Worm (Caenorhabditis elegans) whole organism, young adult: ENCODE results near the gene ttr-19.
A peak's percentile ranks its signal among the peaks of the same experiment; 100 is the strongest.

Experiments used
- B0019.2 ChIP-seq: fragments of 200-800 bp; sonication (Bioruptor generic); conservative IDR thresholded peaks from 2 replicates; pipeline ENCODE4 v1.3.6; 2022; ENCODE audit warnings: missing genetic modification reagents, missing genetic modification characterization, missing compliant biosample characterization
- C06A6.2 ChIP-seq: fragments of 200-800 bp; sonication (Bioruptor generic); conservative IDR thresholded peaks from 2 replicates; pipeline ENCODE4 v1.3.6; 2022; ENCODE audit warnings: missing genetic modification characterization, missing compliant biosample characterization
- F49E8.2 ChIP-seq: sonication (generic microtip); optimal IDR thresholded peaks from 3 replicates; lab custom pipeline; 2017; ENCODE audit warnings: missing genetic modification characterization, mild to moderate bottlenecking, missing compliant biosample characterization, antibody characterized with exemption, moderate library complexity; ENCODE audit not compliant: insufficient read depth
- F52B5.7 ChIP-seq: sonication (generic microtip); optimal IDR thresholded peaks from 2 replicates; lab custom pipeline; 2016; ENCODE audit warnings: mild to moderate bottlenecking, missing genetic modification characterization, missing compliant biosample characterization
- F55B11.4 ChIP-seq: sonication (generic microtip); optimal IDR thresholded peaks from 2 replicates; lab custom pipeline; 2016; ENCODE audit warnings: missing compliant biosample characterization, missing genetic modification characterization, borderline replicate concordance; ENCODE audit not compliant: insufficient read depth
- F57A8.1 ChIP-seq: fragments of 200-800 bp; sonication (Bioruptor generic); optimal IDR thresholded peaks from 2 replicates; lab custom pipeline; 2018; ENCODE audit warnings: mild to moderate bottlenecking, missing genetic modification characterization, moderate library complexity, missing compliant biosample characterization
- Y67H2A.10 ChIP-seq: fragments of 200-800 bp; sonication (Bioruptor generic); conservative IDR thresholded peaks from 2 replicates; pipeline ENCODE4 v1.3.6; 2022; ENCODE audit warnings: missing genetic modification reagents, missing genetic modification characterization, missing compliant biosample characterization
- ama-1 ChIP-seq, 3 experiments: fragments of 150-350 bp in 1 of 3; sonication (generic microtip) in 2 of 3; optimal IDR thresholded peaks; 2 replicates each; lab custom pipeline; 2014 to 2018; ENCODE audit warnings: missing biosample characterization in 2 of 3, missing genetic modification characterization in 2 of 3, missing genetic modification reagents in 2 of 3
- aptf-3 ChIP-seq: fragments of 200-800 bp; sonication (Bioruptor generic); IDR thresholded peaks from 2 replicates; pipeline ENCODE4 v1.3.6; 2022; ENCODE audit warnings: missing genetic modification characterization, missing compliant biosample characterization
- athp-1 ChIP-seq: sonication (generic microtip); optimal IDR thresholded peaks from 2 replicates; lab custom pipeline; 2017; ENCODE audit warnings: mild to moderate bottlenecking, missing genetic modification characterization, missing compliant biosample characterization
- bed-2 ChIP-seq: fragments of 200-800 bp; sonication (Bioruptor generic); IDR thresholded peaks from 2 replicates; pipeline ENCODE4 v1.3.6; 2022; ENCODE audit warnings: missing genetic modification reagents, missing genetic modification characterization, missing compliant biosample characterization
- ccch-3 ChIP-seq: fragments of 200-800 bp; sonication (Bioruptor generic); optimal IDR thresholded peaks from 2 replicates; lab custom pipeline; 2018; ENCODE audit warnings: mild to moderate bottlenecking, missing genetic modification characterization, missing compliant biosample characterization
- cebp-1 ChIP-seq, 2 experiments: fragments of 200-800 bp in 1 of 2; sonication (Bioruptor generic) in 1 of 2; sonication (generic microtip) in 1 of 2; IDR thresholded peaks in 1 of 2; optimal IDR thresholded peaks in 1 of 2; 2 replicates each; pipeline versions ENCODE4 v1.3.6 to Lab custom; 2017 to 2022; ENCODE audit warnings: missing compliant biosample characterization in 2 of 2, missing genetic modification characterization in 2 of 2, mild to moderate bottlenecking in 1 of 2, missing genetic modification reagents in 1 of 2, moderate library complexity in 1 of 2
- ceh-58 ChIP-seq: fragments of 200-800 bp; sonication (Bioruptor generic); IDR thresholded peaks from 2 replicates; pipeline ENCODE4 v1.3.6; 2022; ENCODE audit warnings: missing genetic modification characterization, missing compliant biosample characterization
- chd-7 ChIP-seq: sonication (generic microtip); optimal IDR thresholded peaks from 2 replicates; lab custom pipeline; 2016; ENCODE audit warnings: mild to moderate bottlenecking, missing genetic modification characterization, moderate library complexity, missing compliant biosample characterization
- egl-18 ChIP-seq: fragments of 200-800 bp; sonication (Bioruptor generic); IDR thresholded peaks from 2 replicates; pipeline ENCODE4 v1.3.6; 2022; ENCODE audit warnings: missing genetic modification reagents, missing genetic modification characterization, missing compliant biosample characterization
- him-1 ChIP-seq: sonication (generic microtip); optimal IDR thresholded peaks from 2 replicates; lab custom pipeline; 2016; ENCODE audit warnings: missing genotype, missing genetic modification reagents, missing genetic modification characterization, missing compliant biosample characterization
- hlh-12 ChIP-seq: sonication (generic microtip); optimal IDR thresholded peaks from 2 replicates; lab custom pipeline; 2016; ENCODE audit warnings: missing genetic modification characterization, missing compliant biosample characterization
- lin-26 ChIP-seq: fragments of 200-800 bp; sonication (Bioruptor generic); IDR thresholded peaks from 2 replicates; pipeline ENCODE4 v1.3.6; 2022; ENCODE audit warnings: missing genetic modification reagents, missing genetic modification characterization, missing compliant biosample characterization
- lin-40 ChIP-seq: sonication (generic microtip); optimal IDR thresholded peaks from 2 replicates; lab custom pipeline; 2016; ENCODE audit warnings: missing genetic modification characterization, mild to moderate bottlenecking, missing compliant biosample characterization, missing genotype, missing genetic modification reagents
- madf-10 ChIP-seq: sonication (generic microtip); optimal IDR thresholded peaks from 2 replicates; lab custom pipeline; 2016; ENCODE audit warnings: mild to moderate bottlenecking, missing genetic modification characterization, missing compliant biosample characterization
- madf-6 ChIP-seq: fragments of 200-800 bp; sonication (Bioruptor generic); IDR thresholded peaks from 2 replicates; pipeline ENCODE4 v1.3.6; 2022; ENCODE audit warnings: missing genetic modification reagents, missing genetic modification characterization, missing compliant biosample characterization
- mxl-1 ChIP-seq: sonication (generic microtip); optimal IDR thresholded peaks from 2 replicates; lab custom pipeline; 2016; ENCODE audit warnings: missing genetic modification characterization, missing compliant biosample characterization
- nhr-179 ChIP-seq: sonication (generic microtip); optimal IDR thresholded peaks from 2 replicates; lab custom pipeline; 2016; ENCODE audit warnings: mild to moderate bottlenecking, missing genetic modification characterization, missing compliant biosample characterization
- nhr-80 ChIP-seq: sonication (generic microtip); optimal IDR thresholded peaks from 2 replicates; lab custom pipeline; 2016; ENCODE audit warnings: missing genetic modification characterization, missing compliant biosample characterization
- rcor-1 ChIP-seq: fragments of 200-800 bp; sonication (Bioruptor generic); IDR thresholded peaks from 2 replicates; pipeline ENCODE4 v1.3.6; 2022; ENCODE audit warnings: missing genetic modification reagents, missing genetic modification characterization, missing compliant biosample characterization
- rec-8 ChIP-seq, 2 experiments: sonication (generic microtip); optimal IDR thresholded peaks; 2 replicates each; lab custom pipeline; 2016; ENCODE audit warnings: mild to moderate bottlenecking in 2 of 2, missing genetic modification characterization in 2 of 2, missing genetic modification reagents in 2 of 2, missing genotype in 2 of 2, missing biosample characterization in 1 of 2, missing compliant biosample characterization in 1 of 2, moderate library complexity in 1 of 2
- sea-2 ChIP-seq: fragments of 200-800 bp; sonication (Bioruptor generic); IDR thresholded peaks from 2 replicates; pipeline ENCODE4 v1.3.6; 2022; ENCODE audit warnings: missing genetic modification characterization, missing compliant biosample characterization
- snpc-1.3 ChIP-seq: sonication (generic microtip); optimal IDR thresholded peaks from 2 replicates; lab custom pipeline; 2017; ENCODE audit warnings: missing genetic modification characterization, mild to moderate bottlenecking, missing compliant biosample characterization, antibody characterized with exemption, moderate library complexity, missing genotype, missing genetic modification reagents; ENCODE audit not compliant: insufficient read depth
- snpc-4 ChIP-seq, 5 experiments: fragments of 150-350 bp in 1 of 5; sonication (generic microtip) in 4 of 5; optimal IDR thresholded peaks; 2 replicates each; lab custom pipeline; 2014 to 2018; ENCODE audit warnings: missing genetic modification characterization in 5 of 5, missing biosample characterization in 3 of 5, antibody characterized with exemption in 2 of 5, mild to moderate bottlenecking in 2 of 5, missing compliant biosample characterization in 2 of 5, missing genotype in 2 of 5, moderate library complexity in 2 of 5, missing genetic modification reagents in 1 of 5
- tbp1 ChIP-seq: fragments of 200-800 bp; sonication (Bioruptor generic); optimal IDR thresholded peaks from 2 replicates; lab custom pipeline; 2018; ENCODE audit warnings: mild to moderate bottlenecking, missing genetic modification characterization, missing compliant biosample characterization
- unc-62 ChIP-seq: fragments of 150-350 bp; optimal IDR thresholded peaks from 2 replicates; lab custom pipeline; 2014; ENCODE audit warnings: missing biosample characterization, missing genetic modification reagents, missing genetic modification characterization
- xnd-1 ChIP-seq: sonication (generic microtip); optimal IDR thresholded peaks from 2 replicates; lab custom pipeline; 2016; ENCODE audit warnings: missing genotype, missing genetic modification reagents, missing genetic modification characterization, missing compliant biosample characterization
- ztf-18 ChIP-seq: sonication (generic microtip); optimal IDR thresholded peaks from 2 replicates; lab custom pipeline; 2016; ENCODE audit warnings: missing genotype, mild to moderate bottlenecking, missing genetic modification characterization, missing compliant biosample characterization
- ztf-25 ChIP-seq: fragments of 200-800 bp; sonication (Bioruptor generic); IDR thresholded peaks from 2 replicates; pipeline ENCODE4 v1.3.6; 2022; ENCODE audit warnings: missing genetic modification reagents, missing genetic modification characterization, missing compliant biosample characterization

ttr-19 gene

DNA sequence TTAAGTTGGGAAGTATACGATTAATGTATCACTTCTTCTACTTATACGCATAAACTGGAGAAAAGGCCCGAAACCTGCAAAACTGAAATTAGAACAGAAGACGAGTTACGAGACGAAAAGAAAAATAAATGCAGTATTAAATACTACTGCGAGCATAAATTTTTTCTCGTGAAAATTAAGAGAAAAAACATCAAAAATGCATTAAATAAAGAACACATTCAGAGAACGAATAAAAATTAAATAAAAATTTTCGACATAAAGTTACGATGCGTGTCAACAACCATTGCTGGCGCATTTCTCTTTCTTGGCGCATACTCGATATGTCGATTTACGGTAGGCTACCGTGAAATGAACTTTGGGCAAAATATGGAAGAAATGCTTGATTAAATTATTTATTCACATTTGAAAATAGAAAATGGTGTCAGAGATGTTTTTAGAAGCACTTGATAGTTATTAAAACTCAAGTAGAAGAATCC lies 22.3 kb downstream of the ttr-19 start, which contains the start of the genes ZK856.19 and ZK856.11 (continued):
- TF ChIP-seq snpc-4 (GFP tag; optimal IDR thresholded peaks at IDR 0.05; lab: Kevin White, UChicago) (no peak), snpc-4 (tag; optimal IDR thresholded peaks at IDR 0.05; lab: Kevin White, UChicago) (peak in 2 of 4 experiments; percentile 35 to 49), bed-2 (GFP tag; lab: Robert Waterston, UW) (no peak), ccch-3 (no peak), unc-62 (GFP tag; lab: Kevin White, UChicago) (no peak)

DNA sequence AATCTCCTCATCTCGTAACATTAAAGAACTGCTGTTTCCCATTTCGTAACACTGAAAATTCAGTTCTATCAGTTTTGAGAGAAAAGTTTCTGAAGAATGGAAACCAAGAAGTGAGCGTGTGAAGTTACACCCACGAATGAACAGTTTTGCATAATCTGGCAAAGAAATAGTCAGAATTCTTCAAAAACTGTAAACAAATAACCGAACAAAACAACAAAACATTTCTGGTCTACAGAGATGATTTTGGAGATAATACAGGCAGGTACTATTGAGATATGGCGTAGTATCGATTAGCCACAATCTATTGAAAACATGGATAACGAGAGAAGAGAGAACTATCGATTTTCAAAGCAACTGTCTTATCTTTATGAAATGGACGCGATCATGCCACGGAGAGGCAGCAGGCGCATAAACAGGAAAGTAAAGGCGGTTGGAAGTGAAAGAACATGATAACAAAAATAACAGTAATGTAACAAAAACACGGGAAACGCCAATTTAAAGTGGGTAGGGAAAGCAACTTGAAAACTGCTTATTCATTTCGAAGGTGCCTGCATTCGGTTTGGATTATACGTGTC lies 23.7 kb downstream of the ttr-19 start, which contains the start of gene chpf-1:
TSS of gene chpf-1 (minus strand) at position 51 of the 575 bp plus-strand sequence.
- TF ChIP-seq snpc-4 (GFP tag; optimal IDR thresholded peaks at IDR 0.05; lab: Kevin White, UChicago) (no peak), snpc-4 (tag; optimal IDR thresholded peaks at IDR 0.05; lab: Kevin White, UChicago) (peak in 2 of 4 experiments; percentile 33 to 36), lin-40 (no peak), ztf-18 (tag; lab: Kevin White, UChicago) (peak; percentile 56), F55B11.4 (no peak), madf-6 (GFP tag; lab: Robert Waterston, UW) (0 out of 2 replicates have a peak, but pooled peaks have one; percentile 17), hlh-12 (tag; lab: Kevin White, UChicago) (no peak), ztf-25 (GFP tag; lab: Robert Waterston, UW) (no peak), cebp-1 (GFP tag; IDR thresholded peaks at IDR 0.05; lab: Robert Waterston, UW) (no peak), cebp-1 (tag; optimal IDR thresholded peaks at IDR 0.05; lab: Kevin White, UChicago) (peak; percentile 2), bed-2 (GFP tag; lab: Robert Waterston, UW) (no peak), sea-2 (GFP tag; lab: Robert Waterston, UW) (no peak), nhr-80 (tag; lab: Kevin White, UChicago) (peak; percentile 65)

DNA sequence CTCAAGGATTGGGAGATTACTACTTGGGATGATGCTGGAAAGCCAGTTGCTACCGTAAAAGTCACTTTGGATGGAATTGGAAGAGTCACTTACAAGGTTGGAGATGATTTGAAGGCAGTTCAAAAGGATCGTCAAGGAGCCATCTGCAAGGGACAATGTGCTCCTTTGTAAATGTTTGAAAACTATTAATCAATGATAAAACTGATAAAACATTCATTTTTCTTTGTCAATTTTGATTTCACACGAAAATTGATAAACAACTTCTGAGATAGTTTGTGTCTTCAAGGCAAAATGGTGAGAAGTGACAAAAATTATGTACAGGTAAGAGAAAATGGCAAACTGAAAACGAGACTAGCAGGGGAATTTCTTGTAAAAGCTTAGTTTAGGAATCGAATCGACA lies 24.9 kb downstream of the ttr-19 start:
- no peak for TF ChIP-seq aptf-3 (GFP tag; lab: Robert Waterston, UW)
- no peak for TF ChIP-seq rcor-1 (GFP tag; lab: Robert Waterston, UW)
- TF ChIP-seq athp-1 = no peak
- TF ChIP-seq tbp1 (GFP tag; lab: Kevin White, UChicago) = no peak
- TF ChIP-seq snpc-1.3 = no peak
- no peak for TF ChIP-seq ceh-58 (GFP tag; lab: Robert Waterston, UW)
- no peak for TF ChIP-seq rec-8 (tag; optimal IDR thresholded peaks at IDR 0.05; lab: Kevin White, UChicago)
- TF ChIP-seq him-1 (tag; lab: Kevin White, UChicago) = no peak
- no peak for TF ChIP-seq lin-26 (GFP tag; lab: Robert Waterston, UW)
- TF ChIP-seq ccch-3 = no peak
- TF ChIP-seq B0019.2 (GFP tag; lab: Robert Waterston, UW) = no peak
- no peak for TF ChIP-seq F55B11.4
- TF ChIP-seq xnd-1 (tag; lab: Kevin White, UChicago) = no peak
- TF ChIP-seq chd-7 (tag; lab: Kevin White, UChicago) = no peak
- no peak for TF ChIP-seq madf-10 (tag; lab: Kevin White, UChicago)
- no peak for TF ChIP-seq F49E8.2 (tag; lab: Kevin White, UChicago)
- TF ChIP-seq F52B5.7 (tag; lab: Kevin White, UChicago) = no peak
- TF ChIP-seq F57A8.1 (GFP tag; lab: Kevin White, UChicago) = no peak

DNA sequence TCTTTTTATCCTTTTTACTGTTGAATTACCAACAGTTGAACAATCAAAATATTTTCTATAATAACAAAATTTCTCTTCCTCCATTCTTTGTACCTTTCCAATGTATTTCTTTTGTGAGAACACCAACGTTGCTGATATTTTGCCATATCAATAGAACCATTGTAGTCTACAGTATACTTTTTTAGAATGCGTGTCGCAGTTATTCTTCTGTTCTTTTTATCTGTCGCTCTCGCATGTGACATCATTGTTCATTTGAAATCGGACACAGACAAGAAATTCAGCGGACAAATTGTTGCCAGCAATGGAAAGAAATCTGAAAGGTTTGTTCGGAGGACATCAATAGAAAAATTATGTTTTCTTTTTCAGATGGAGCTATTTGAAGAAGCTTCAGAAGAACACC lies 25.3 kb downstream of the ttr-19 start, which contains the start of gene ZK856.7:
TSS of gene ZK856.7 (plus strand) at position 186 of the 400 bp plus-strand sequence.
- TF ChIP-seq Y67H2A.10 (no peak), C06A6.2 (GFP tag; lab: Robert Waterston, UW) (no peak), nhr-179 (tag; lab: Kevin White, UChicago) (no peak), mxl-1 (no peak), ztf-18 (tag; lab: Kevin White, UChicago) (no peak), egl-18 (GFP tag; lab: Robert Waterston, UW) (no peak), ama-1 (optimal IDR thresholded peaks at IDR 0.05; lab: Kevin White, UChicago) (no peak), ama-1 (GFP tag; optimal IDR thresholded peaks at IDR 0.05; lab: Kevin White, UChicago) (peak in 1 of 2 experiments; percentile 7)
